Worm (Caenorhabditis elegans) whole organism, L3 larva: Measurements from ENCODE around the gene E02A10.4.

ENCODE experiments used
- eor-1 ChIP-seq, 2 experiments: fragments of 150-350 bp; optimal IDR thresholded peaks; 2 replicates each; lab custom pipeline; 2014 to 2018; ENCODE audit warnings: missing biosample characterization in 2 of 2, missing genetic modification characterization in 2 of 2
- nhr-25 ChIP-seq: sonication (generic microtip); optimal IDR thresholded peaks from 2 replicates; lab custom pipeline; 2017; ENCODE audit warnings: missing biosample characterization, missing genetic modification characterization

- TF ChIP-seq nhr-25 (tag; lab: Kevin White, UChicago): no peak
- no peak for TF ChIP-seq eor-1 (tag; optimal IDR thresholded peaks at IDR 0.05; lab: Kevin White, UChicago)
Observed at ce11 chrV:12601835-12602234, 34.1 kb upstream of the E02A10.4 start.
